Fruit fly (Drosophila melanogaster): Measurements from ENCODE around the gene CG31229.

The CG31229 gene

dm6 chr3R:18663525-18663924 lies 4.1 kb upstream of the CG31229 start, which contains the start of the genes Cpsf73 and Gos28 (continued):
- TF ChIP-seq ind (GFP tag; optimal IDR thresholded peaks at IDR 0.05) = no peak
- no peak for TF ChIP-seq CG10543 (GFP tag; optimal IDR thresholded peaks at IDR 0.05)
- TF ChIP-seq lab (GFP tag; optimal IDR thresholded peaks at IDR 0.05) = no peak
- no peak for TF ChIP-seq Atf6 (GFP tag; IDR thresholded peaks at IDR 0.05)
- TF ChIP-seq Doc3 (GFP tag; IDR thresholded peaks at IDR 0.05; ENCODE audit: partially characterized antibody) = 0 out of 3 replicates have a peak, but pooled peaks have one; percentile 37
- no peak for TF ChIP-seq onecut (GFP tag; IDR thresholded peaks at IDR 0.05)
- TF ChIP-seq CG4282 (GFP tag; optimal IDR thresholded peaks at IDR 0.05) = peak; percentile 12
- peak; percentile 49 for TF ChIP-seq slbo (GFP tag; IDR thresholded peaks at IDR 0.05)
- TF ChIP-seq jing (GFP tag; optimal IDR thresholded peaks at IDR 0.05) = no peak
- peak; percentile 15 for TF ChIP-seq CG18011 (GFP tag; optimal IDR thresholded peaks at IDR 0.05)
- TF ChIP-seq CG5180 (GFP tag; optimal IDR thresholded peaks at IDR 0.05) = no peak
- TF ChIP-seq Sox102F (GFP tag; optimal IDR thresholded peaks at IDR 0.05) = no peak
- no peak for TF ChIP-seq bowl (GFP tag; IDR thresholded peaks at IDR 0.05)
- no peak for TF ChIP-seq danr (GFP tag; IDR thresholded peaks at IDR 0.05)
- TF ChIP-seq repo (GFP tag; optimal IDR thresholded peaks at IDR 0.05) = no peak
- no peak for TF ChIP-seq CG13894 (tag; optimal IDR thresholded peaks at IDR 0.05)
- no peak for TF ChIP-seq salm (tag; optimal IDR thresholded peaks at IDR 0.05)
- no peak for TF ChIP-seq CG15073 (GFP tag; optimal IDR thresholded peaks at IDR 0.05)
- TF ChIP-seq CG9932 (GFP tag; IDR thresholded peaks at IDR 0.05) = no peak
- no peak for TF ChIP-seq p53 (GFP tag; optimal IDR thresholded peaks at IDR 0.05)
- peak; percentile 52 for TF ChIP-seq CG2712 (tag; optimal IDR thresholded peaks at IDR 0.05)
- TF ChIP-seq insv (GFP tag; optimal IDR thresholded peaks at IDR 0.05) = no peak
- TF ChIP-seq CG10267 (tag; optimal IDR thresholded peaks at IDR 0.05) = peak; percentile 54
- TF ChIP-seq Dref (GFP tag; IDR thresholded peaks at IDR 0.05) = no peak
- TF ChIP-seq sd (tag; optimal IDR thresholded peaks at IDR 0.05) = no peak
- TF ChIP-seq Ada2b (GFP tag; IDR thresholded peaks at IDR 0.05) = no peak
- TF ChIP-seq Atf-2 (GFP tag; optimal IDR thresholded peaks at IDR 0.05) = no peak
- TF ChIP-seq Pdp1 (GFP tag; optimal IDR thresholded peaks at IDR 0.05) = peak; percentile 31 to 33
- no peak for TF ChIP-seq sob (GFP tag; IDR thresholded peaks at IDR 0.05)
- TF ChIP-seq NC2α (GFP tag; optimal IDR thresholded peaks at IDR 0.05) = no peak
- peak; percentile 48; the same call in 1 of the 2 replicates for TF ChIP-seq Rfx (GFP tag; IDR thresholded peaks at IDR 0.05)
- TF ChIP-seq Opbp (GFP tag; IDR thresholded peaks at IDR 0.05; ENCODE audit: partially characterized antibody) = peak; percentile 38; the same call in 1 of the 3 replicates
- TF ChIP-seq CG5245 (GFP tag; optimal IDR thresholded peaks at IDR 0.05) = no peak
- peak; percentile 41 for TF ChIP-seq nerfin-1 (tag; optimal IDR thresholded peaks at IDR 0.05)
- TF ChIP-seq CG33213 (GFP tag; optimal IDR thresholded peaks at IDR 0.05) = peak; percentile 40
- no peak for TF ChIP-seq CG1024 (GFP tag; IDR thresholded peaks at IDR 0.05)
- peak; percentile 73 for TF ChIP-seq HmgZ (tag; optimal IDR thresholded peaks at IDR 0.05)
- TF ChIP-seq unpg (GFP tag; optimal IDR thresholded peaks at IDR 0.05) = peak; percentile 19
- TF ChIP-seq NC2β (GFP tag; optimal IDR thresholded peaks at IDR 0.05) = peak; percentile 44
- no peak for TF ChIP-seq sima (GFP tag; optimal IDR thresholded peaks at IDR 0.05)
- TF ChIP-seq CG16779 (GFP tag; IDR thresholded peaks at IDR 0.05) = no peak
- no peak for TF ChIP-seq Dip3 (GFP tag; optimal IDR thresholded peaks at IDR 0.05)
- TF ChIP-seq gsb-n (tag; optimal IDR thresholded peaks at IDR 0.05) = no peak
- no peak for TF ChIP-seq CG31388 (GFP tag; optimal IDR thresholded peaks at IDR 0.05)
- no peak for TF ChIP-seq CG15011 (GFP tag; optimal IDR thresholded peaks at IDR 0.05)
- peak; percentile 78 for TF ChIP-seq CG7928 (GFP tag; optimal IDR thresholded peaks at IDR 0.05)
- TF ChIP-seq lola (GFP tag; optimal IDR thresholded peaks at IDR 0.05) = peak in 1 of 3 experiments; percentile 24
- TF ChIP-seq ash1 (GFP tag; optimal IDR thresholded peaks at IDR 0.05) = no peak
- no peak for TF ChIP-seq BtbVII (GFP tag; optimal IDR thresholded peaks at IDR 0.05)
- TF ChIP-seq CG7987 (GFP tag; optimal IDR thresholded peaks at IDR 0.05) = no peak
- TF ChIP-seq Lpt (GFP tag; optimal IDR thresholded peaks at IDR 0.05) = no peak

Data from whole organism, embryonic.